Worm (Caenorhabditis elegans): ENCODE measurements around the gene R102.11.

Gene R102.11

DNA sequence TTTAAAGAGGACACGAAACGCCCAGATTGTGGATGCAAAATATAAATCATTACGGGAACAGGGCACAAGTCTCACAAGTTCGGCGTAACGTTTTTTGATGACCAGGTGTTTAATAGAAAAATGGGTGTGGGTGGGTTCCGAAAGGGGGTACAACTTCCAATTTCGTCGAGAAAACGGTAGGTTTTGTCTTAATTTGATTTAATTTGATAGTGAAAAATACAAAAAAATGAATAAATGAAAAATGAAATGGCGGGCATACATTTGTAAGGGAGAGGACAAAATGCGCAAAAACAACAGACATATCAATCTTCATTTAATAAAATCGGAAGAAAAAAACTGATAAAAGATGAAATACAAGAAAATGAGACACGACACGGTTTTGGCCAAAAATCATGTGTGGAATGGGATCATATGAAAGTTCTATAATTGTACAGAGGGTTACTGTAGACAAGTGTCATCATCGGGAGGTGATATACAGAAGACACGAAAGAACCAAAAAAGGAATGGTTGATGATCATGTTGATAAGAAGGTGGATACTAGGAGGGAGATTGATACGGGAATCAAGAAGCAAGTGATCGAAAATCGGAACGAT, 2.4 kb upstream of the R102.11 start:
- TF ChIP-seq snpc-4 (tag; optimal IDR thresholded peaks at IDR 0.05) (no peak), flh-1 (GFP tag; optimal IDR thresholded peaks at IDR 0.05) (no peak), hlh-1 (tag; optimal IDR thresholded peaks at IDR 0.05) (no peak), ceh-43 (GFP tag; optimal IDR thresholded peaks at IDR 0.05) (no peak), nhr-12 (tag; optimal IDR thresholded peaks at IDR 0.05) (no peak), ceh-39 (tag; optimal IDR thresholded peaks at IDR 0.05) (no peak), mep-1 (tag; optimal IDR thresholded peaks at IDR 0.05) (no peak), blmp-1 (tag; optimal IDR thresholded peaks at IDR 0.05) (no peak), cnd-1 (tag; optimal IDR thresholded peaks at IDR 0.05) (no peak), mls-2 (tag; optimal IDR thresholded peaks at IDR 0.05) (no peak), elt-1 (tag; optimal IDR thresholded peaks at IDR 0.05; ENCODE audit: borderline replicate concordance, insufficient read depth) (no peak), ceh-83 (GFP tag; optimal IDR thresholded peaks at IDR 0.05) (no peak)

DNA sequence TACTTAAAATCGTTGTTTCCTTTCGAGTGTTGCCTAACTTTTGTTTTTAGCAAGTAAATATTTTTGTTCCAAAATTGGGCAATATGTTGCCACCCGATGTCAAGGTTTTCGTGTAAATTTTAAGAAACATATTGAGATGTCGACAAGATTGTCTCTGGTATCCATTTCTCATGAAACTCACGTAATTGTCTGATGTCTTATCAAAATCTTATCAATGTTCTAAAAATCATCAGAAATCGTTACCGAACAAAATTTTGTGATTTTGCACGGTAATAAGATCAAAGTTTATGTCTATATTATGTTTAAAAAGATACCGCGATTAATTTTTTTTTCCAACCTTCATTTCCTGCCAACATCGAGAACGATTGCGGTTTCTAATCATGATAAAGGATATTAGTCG, 560 bp downstream of the R102.11 start:
- TF ChIP-seq lsy-2 (tag; optimal IDR thresholded peaks at IDR 0.05) (no peak), ces-1 (GFP tag; optimal IDR thresholded peaks at IDR 0.05) (no peak), bed-3 (GFP tag; optimal IDR thresholded peaks at IDR 0.05) (no peak), sptf-1 (tag; optimal IDR thresholded peaks at IDR 0.05) (no peak), tbx-8 (GFP tag; optimal IDR thresholded peaks at IDR 0.05) (no peak), lin-13 (tag; optimal IDR thresholded peaks at IDR 0.05) (no peak), ceh-43 (GFP tag; optimal IDR thresholded peaks at IDR 0.05) (no peak), snpc-4 (tag; optimal IDR thresholded peaks at IDR 0.05) (no peak), ham-2 (GFP tag; optimal IDR thresholded peaks at IDR 0.05) (no peak), ztf-11 (tag; optimal IDR thresholded peaks at IDR 0.05) (no peak), sem-2 (GFP tag; optimal IDR thresholded peaks at IDR 0.05) (no peak), blmp-1 (tag; optimal IDR thresholded peaks at IDR 0.05) (no peak)

DNA sequence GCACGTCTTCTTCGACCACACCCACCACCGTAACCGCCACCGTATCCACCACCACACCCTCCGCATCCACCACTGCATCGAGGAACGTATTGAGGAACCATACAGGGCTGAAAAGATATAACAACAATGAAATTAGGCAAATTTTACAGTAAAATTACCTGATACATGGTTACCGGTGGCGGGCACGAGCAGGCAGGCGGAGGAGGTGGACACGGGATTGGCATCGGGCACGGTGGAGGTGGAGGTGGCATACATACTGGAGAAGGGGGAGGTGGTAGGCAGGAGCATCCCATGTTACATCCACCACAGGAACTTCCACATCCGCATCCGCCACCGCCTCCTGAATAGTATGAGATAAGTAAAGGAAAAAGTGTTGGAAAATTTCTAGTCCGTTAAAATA, 1.1 kb downstream of the R102.11 start:
- no peak for TF ChIP-seq hlh-1 (tag; optimal IDR thresholded peaks at IDR 0.05)
- TF ChIP-seq ceh-43 (GFP tag; optimal IDR thresholded peaks at IDR 0.05), result no peak
- TF ChIP-seq nhr-12 (tag; optimal IDR thresholded peaks at IDR 0.05), result no peak
- TF ChIP-seq mls-2 (tag; optimal IDR thresholded peaks at IDR 0.05), result no peak
- TF ChIP-seq bed-3 (GFP tag; optimal IDR thresholded peaks at IDR 0.05), result no peak
- no peak for TF ChIP-seq ztf-11 (tag; optimal IDR thresholded peaks at IDR 0.05)
- TF ChIP-seq mep-1 (tag; optimal IDR thresholded peaks at IDR 0.05), result no peak
- no peak for TF ChIP-seq ham-2 (GFP tag; optimal IDR thresholded peaks at IDR 0.05)

DNA sequence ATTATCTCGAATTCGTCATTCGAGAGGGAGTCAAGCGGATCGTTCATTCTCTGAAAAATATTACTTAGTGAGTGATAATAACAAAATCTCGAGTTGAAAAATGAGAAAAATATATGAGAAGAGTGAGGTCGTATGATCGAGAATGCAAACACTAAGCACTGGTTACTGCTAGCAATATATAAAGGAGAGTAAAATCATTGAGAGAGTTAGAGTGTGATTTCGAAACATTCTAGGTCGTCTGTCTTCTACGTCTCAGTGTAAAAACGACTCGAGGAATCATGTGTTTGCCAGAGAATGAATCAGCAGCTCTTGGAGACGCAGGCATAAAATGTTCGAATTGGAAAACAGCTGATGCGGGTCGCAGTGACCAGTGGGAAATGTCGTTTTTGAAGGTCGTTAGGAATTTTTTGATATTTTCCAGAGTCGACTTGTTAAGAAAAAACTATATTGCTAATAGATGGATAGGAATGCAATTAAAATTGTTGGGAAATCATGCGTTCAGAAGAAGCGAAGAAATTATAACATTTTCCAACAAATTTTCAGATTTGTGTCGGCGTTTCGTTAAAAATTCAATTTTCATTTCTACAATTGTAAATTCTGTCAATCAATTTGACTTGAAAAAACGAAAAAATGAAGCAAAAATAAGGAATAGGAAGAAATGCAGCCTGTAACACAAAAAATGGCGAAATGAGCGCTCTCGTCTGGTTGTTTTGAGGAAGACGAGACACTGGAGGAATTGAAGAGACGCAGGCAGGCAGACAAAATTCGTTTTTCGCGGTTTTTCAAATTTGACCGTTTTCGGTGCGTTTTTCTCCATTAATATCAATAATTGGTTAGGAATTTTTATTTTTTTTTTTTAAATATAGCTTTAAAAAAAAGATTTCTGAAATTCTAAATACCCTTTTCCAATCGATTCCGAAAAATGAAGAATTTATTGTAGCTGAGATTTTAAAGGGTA, 2.3 kb downstream of the R102.11 start, which contains the start of gene allo-1:
allo-1 (minus strand) TSS at position 51 of the 958 bp plus-strand sequence.
- TF ChIP-seq ceh-83 (GFP tag; optimal IDR thresholded peaks at IDR 0.05), result no peak
- TF ChIP-seq hlh-1 (tag; optimal IDR thresholded peaks at IDR 0.05), result peak; percentile 95
- TF ChIP-seq nhr-12 (tag; optimal IDR thresholded peaks at IDR 0.05), result no peak
- TF ChIP-seq lsy-2 (tag; optimal IDR thresholded peaks at IDR 0.05), result peak; percentile 10
- TF ChIP-seq unc-62 (GFP tag; optimal IDR thresholded peaks at IDR 0.05), result no peak
- TF ChIP-seq unc-39 (tag; optimal IDR thresholded peaks at IDR 0.05), result no peak
- TF ChIP-seq cnd-1 (tag; optimal IDR thresholded peaks at IDR 0.05), result no peak
- TF ChIP-seq snpc-4 (tag; optimal IDR thresholded peaks at IDR 0.05), result no peak

DNA sequence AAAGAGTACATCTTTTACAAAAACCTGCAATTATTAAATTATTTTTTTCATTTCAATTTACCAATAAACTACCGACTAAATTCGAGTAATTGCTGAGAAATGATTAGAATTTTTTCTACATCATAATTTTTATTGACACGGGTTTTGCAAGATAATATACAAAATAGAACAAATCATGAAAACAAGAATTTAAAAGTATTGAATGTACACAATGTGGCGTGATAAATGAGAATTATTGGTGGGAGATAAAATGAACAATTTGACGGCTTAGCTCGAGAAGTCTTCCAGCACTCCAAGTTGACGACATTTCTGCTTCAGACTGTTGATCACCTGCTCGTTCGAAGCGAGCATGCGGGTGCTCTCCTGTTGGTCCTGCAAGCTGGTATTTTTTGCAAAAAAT, 4.4 kb downstream of the R102.11 start, which contains the start of gene R102.4:
R102.4 (minus strand) TSS at position 101 of the 400 bp plus-strand sequence.
- TF ChIP-seq ceh-83 (GFP tag; optimal IDR thresholded peaks at IDR 0.05) (no peak), mep-1 (tag; optimal IDR thresholded peaks at IDR 0.05) (no peak), pha-4 (tag; optimal IDR thresholded peaks at IDR 0.05) (no peak), nhr-12 (tag; optimal IDR thresholded peaks at IDR 0.05) (no peak), tbx-8 (GFP tag; optimal IDR thresholded peaks at IDR 0.05) (no peak), ham-2 (GFP tag; optimal IDR thresholded peaks at IDR 0.05) (no peak), sem-2 (GFP tag; optimal IDR thresholded peaks at IDR 0.05) (no peak), M03D4.4 (tag; optimal IDR thresholded peaks at IDR 0.05) (no peak), elt-1 (tag; optimal IDR thresholded peaks at IDR 0.05; ENCODE audit: borderline replicate concordance, insufficient read depth) (no peak), ztf-11 (tag; optimal IDR thresholded peaks at IDR 0.05) (no peak)

DNA sequence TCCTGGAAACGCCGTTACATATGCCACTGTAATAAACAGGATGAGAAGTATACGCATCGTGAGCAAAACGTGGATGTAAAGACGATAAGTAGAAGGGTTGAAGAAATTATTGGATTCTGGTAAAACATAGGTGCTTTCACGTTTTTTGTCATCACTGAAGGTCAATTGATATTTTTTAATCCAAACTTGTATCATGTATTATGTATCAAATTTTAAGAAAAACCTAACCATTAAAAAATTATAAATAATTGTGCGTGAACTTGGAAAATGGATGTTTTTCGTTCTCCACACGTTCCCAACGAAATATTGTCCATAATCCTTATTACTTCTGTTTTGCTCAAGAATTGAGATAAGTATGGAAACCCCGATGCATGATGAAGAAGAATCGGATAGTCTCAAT, 9.4 kb downstream of the R102.11 start, which contains the start of gene R102.8:
R102.8 (minus strand) TSS at position 101 of the 400 bp plus-strand sequence.
- TF ChIP-seq pha-4 (tag; optimal IDR thresholded peaks at IDR 0.05) (no peak), nhr-237 (tag; optimal IDR thresholded peaks at IDR 0.05) (no peak), ceh-39 (tag; optimal IDR thresholded peaks at IDR 0.05) (no peak), ztf-11 (tag; optimal IDR thresholded peaks at IDR 0.05) (no peak), elt-3 (tag; optimal IDR thresholded peaks at IDR 0.05) (no peak), nhr-76 (tag; optimal IDR thresholded peaks at IDR 0.05) (no peak), lin-32 (GFP tag; optimal IDR thresholded peaks at IDR 0.05) (no peak), sptf-1 (tag; optimal IDR thresholded peaks at IDR 0.05) (no peak), zip-8 (tag; optimal IDR thresholded peaks at IDR 0.05) (no peak), cnd-1 (tag; optimal IDR thresholded peaks at IDR 0.05) (no peak), ham-2 (GFP tag; optimal IDR thresholded peaks at IDR 0.05) (no peak), nhr-12 (tag; optimal IDR thresholded peaks at IDR 0.05) (no peak), blmp-1 (tag; optimal IDR thresholded peaks at IDR 0.05) (no peak), hlh-1 (tag; optimal IDR thresholded peaks at IDR 0.05) (no peak), ces-1 (GFP tag; optimal IDR thresholded peaks at IDR 0.05) (no peak), M03D4.4 (tag; optimal IDR thresholded peaks at IDR 0.05) (no peak), unc-39 (tag; optimal IDR thresholded peaks at IDR 0.05) (no peak), ceh-83 (GFP tag; optimal IDR thresholded peaks at IDR 0.05) (no peak), nhr-28 (tag; optimal IDR thresholded peaks at IDR 0.05) (no peak), drap-1 (GFP tag; optimal IDR thresholded peaks at IDR 0.05) (no peak)
